Worm (Caenorhabditis elegans) whole organism, L4/young adult: ENCODE data around the gene T09F5.1.

ENCODE experiments used
- W03F9.2 ChIP-seq: fragments of 150-350 bp; optimal IDR thresholded peaks from 2 replicates; lab custom pipeline; 2014; ENCODE audit warnings: missing biosample characterization, missing genetic modification characterization
- dao-5 ChIP-seq: sonication (generic microtip); optimal IDR thresholded peaks from 2 replicates; lab custom pipeline; 2016; ENCODE audit warnings: missing genotype, missing genetic modification characterization, moderate library complexity, missing compliant biosample characterization
- him-1 ChIP-seq: sonication (generic microtip); optimal IDR thresholded peaks from 2 replicates; lab custom pipeline; 2016; ENCODE audit warnings: missing genotype, missing genetic modification reagents, missing genetic modification characterization, missing compliant biosample characterization

DNA sequence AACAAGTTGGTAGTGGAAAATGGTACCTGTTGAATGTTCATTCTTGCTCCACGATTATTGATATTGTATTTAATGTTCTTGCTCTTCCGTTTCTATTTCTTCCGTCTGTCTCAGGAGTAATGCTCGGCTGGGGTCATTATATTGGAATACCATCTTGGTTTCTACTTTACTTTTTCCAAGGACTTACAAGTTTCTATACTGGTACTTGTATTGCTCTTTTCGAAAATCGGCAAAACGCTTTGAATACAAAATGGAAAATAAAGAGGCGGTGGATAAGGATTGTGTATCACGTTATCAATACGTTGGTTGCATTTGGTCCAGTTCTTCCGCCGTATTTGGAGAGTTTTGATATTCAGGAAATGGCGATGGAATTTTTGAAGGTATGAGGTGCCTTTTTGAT lies 3.1 kb downstream of the T09F5.1 start:
- TF ChIP-seq dao-5 (tag; lab: Kevin White, UChicago) (no peak), W03F9.2 (no peak), him-1 (tag; lab: Kevin White, UChicago) (no peak)
